Fruit fly (Drosophila melanogaster): Measurements from ENCODE around the gene Galk.

The Galk gene

DNA sequence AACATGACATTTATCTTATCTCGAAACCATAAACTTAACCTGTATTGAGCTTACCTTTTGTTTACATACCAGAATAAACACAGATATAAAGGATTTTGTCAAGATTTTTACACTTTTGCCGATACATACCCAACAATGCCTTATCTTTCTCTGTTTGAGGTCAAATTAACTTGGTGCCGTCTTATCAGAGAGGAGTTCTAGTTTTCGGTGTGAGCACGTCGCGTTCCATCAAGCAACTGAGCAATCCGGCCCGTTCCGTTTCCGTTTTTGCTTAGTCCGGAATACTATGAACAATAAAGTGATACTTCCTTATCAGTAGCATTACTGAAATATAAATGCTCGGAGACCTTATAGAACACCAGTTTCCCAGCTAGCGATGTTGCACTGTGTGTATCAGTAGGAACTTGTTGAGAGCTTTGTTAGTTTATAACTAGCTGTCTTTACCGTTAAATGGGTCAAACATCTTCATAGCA is at the start of gene Galk:
Gene Galk, minus strand, starts transcription at position 244 of the 473 bp plus-strand sequence.
- no peak for TF ChIP-seq ttk (optimal IDR thresholded peaks at IDR 0.05)

DNA sequence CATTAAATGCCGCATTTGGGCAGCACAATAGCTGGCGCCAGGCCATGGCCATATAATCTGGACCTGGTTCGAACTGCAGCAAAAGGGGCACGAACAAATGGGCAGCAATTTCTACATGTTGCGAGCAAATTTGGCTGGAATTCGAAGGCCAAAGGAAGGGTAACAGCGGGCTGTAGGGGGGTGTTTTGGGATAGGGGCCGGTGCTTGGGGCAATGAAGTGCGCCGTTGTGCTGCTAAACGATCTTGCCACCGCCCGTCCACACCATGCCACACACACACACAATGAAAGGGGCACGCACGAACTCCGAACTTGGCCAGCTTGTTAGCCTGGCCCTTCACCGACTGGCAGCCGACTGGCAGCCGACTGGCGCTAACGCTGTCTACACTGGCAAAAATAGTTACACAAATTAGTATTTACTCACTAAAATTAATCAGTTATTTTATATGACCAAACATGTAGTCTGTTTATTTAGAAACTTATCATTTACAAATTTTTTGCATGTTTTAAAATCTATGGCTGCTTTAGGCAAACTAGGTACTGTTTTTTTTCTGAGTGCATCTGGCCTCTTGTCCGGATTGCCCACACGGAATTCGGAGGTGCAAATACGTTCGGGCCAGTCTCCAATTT is 48.2 kb upstream of the Galk start:
- TF ChIP-seq Myc (optimal IDR thresholded peaks at IDR 0.05) (no peak), Sin3A (optimal IDR thresholded peaks at IDR 0.05) (no peak), ttk (optimal IDR thresholded peaks at IDR 0.05) (no peak), insv (optimal IDR thresholded peaks at IDR 0.05) (no peak), h (optimal IDR thresholded peaks at IDR 0.05) (no peak), psq (optimal IDR thresholded peaks at IDR 0.05) (no peak)

dm6 chr3L:9033537-9033936 is 47.6 kb upstream of the Galk start:
- TF ChIP-seq psq (optimal IDR thresholded peaks at IDR 0.05), result no peak
- TF ChIP-seq insv (optimal IDR thresholded peaks at IDR 0.05), result no peak
- no peak for TF ChIP-seq h (optimal IDR thresholded peaks at IDR 0.05)

DNA sequence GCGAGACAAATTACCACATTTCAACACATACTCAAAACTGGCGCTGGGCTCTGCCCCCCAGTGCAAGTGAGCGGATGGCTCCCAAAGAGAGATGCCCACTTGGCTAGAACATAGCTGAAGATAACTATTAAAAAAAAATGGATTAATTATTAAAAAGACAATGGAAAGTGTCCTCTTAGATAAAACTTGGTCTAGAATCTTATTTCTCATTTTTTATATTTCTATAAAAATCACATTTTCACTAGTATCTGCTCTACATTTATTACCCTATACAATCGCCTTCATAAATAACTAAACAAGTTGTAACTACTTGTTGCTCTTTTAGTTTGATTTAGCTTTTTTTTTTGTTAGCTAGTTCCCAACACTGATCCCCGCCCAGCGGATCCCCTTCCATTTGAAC is 47.0 kb upstream of the Galk start:
- no peak for TF ChIP-seq ttk (optimal IDR thresholded peaks at IDR 0.05)
- no peak for TF ChIP-seq h (optimal IDR thresholded peaks at IDR 0.05)
- no peak for TF ChIP-seq insv (optimal IDR thresholded peaks at IDR 0.05)
- TF ChIP-seq Myc (optimal IDR thresholded peaks at IDR 0.05), result no peak
- no peak for TF ChIP-seq Sin3A (optimal IDR thresholded peaks at IDR 0.05)
- TF ChIP-seq psq (optimal IDR thresholded peaks at IDR 0.05), result no peak

dm6 chr3L:9029183-9029789 is 43.4 kb upstream of the Galk start:
- TF ChIP-seq ttk (optimal IDR thresholded peaks at IDR 0.05), result no peak
- TF ChIP-seq psq (optimal IDR thresholded peaks at IDR 0.05), result no peak
- no peak for TF ChIP-seq insv (optimal IDR thresholded peaks at IDR 0.05)
- no peak for TF ChIP-seq Sin3A (optimal IDR thresholded peaks at IDR 0.05)
- TF ChIP-seq h (optimal IDR thresholded peaks at IDR 0.05), result no peak
- TF ChIP-seq Myc (optimal IDR thresholded peaks at IDR 0.05), result no peak

DNA sequence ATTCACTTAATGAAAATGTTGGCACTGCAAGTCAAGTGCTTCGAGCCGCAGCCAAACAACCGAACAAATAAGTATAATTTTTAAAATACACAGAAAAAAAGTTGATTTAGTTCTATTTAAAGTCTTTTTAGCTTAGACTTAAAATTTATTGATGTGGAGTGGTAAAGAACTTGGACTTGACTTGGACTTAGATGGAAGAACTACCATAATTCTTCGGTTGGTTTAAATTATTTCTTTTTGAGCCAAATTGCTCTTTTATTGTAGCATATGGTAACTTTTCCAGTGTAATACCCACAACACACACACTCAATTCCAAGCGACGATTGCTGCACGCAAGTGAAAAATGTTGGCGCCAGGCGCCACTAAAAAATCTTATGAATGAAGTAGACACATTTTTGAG is 42.2 kb upstream of the Galk start:
- TF ChIP-seq Myc (optimal IDR thresholded peaks at IDR 0.05), result no peak
- TF ChIP-seq insv (optimal IDR thresholded peaks at IDR 0.05), result no peak
- no peak for TF ChIP-seq Sin3A (optimal IDR thresholded peaks at IDR 0.05)
- no peak for TF ChIP-seq h (optimal IDR thresholded peaks at IDR 0.05)
- TF ChIP-seq ttk (optimal IDR thresholded peaks at IDR 0.05), result no peak
- no peak for TF ChIP-seq psq (optimal IDR thresholded peaks at IDR 0.05)

dm6 chr3L:9027122-9027696 is 41.3 kb upstream of the Galk start:
- no peak for TF ChIP-seq Myc (optimal IDR thresholded peaks at IDR 0.05)
- no peak for TF ChIP-seq h (optimal IDR thresholded peaks at IDR 0.05)
- TF ChIP-seq psq (optimal IDR thresholded peaks at IDR 0.05), result no peak
- no peak for TF ChIP-seq Sin3A (optimal IDR thresholded peaks at IDR 0.05)
- TF ChIP-seq ttk (optimal IDR thresholded peaks at IDR 0.05), result no peak
- TF ChIP-seq insv (optimal IDR thresholded peaks at IDR 0.05), result no peak

DNA sequence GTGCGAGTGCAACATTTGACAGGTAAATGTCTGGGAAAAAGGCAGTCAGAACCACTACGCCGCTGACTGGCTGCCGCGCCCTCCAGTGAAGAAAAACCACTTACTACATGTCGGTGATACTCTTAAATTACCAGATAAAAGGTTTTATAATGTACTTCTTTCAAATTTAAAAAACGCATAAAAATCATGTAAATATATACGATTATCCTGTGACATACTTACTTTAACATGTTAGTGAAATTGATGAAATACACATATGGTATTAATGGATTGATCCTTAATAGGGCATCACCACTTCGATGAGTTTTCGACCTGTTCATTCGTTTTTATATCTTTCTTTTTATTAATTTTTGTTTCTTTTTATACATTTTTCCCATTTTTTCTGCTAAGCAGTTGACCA is 40.7 kb upstream of the Galk start:
- no peak for TF ChIP-seq psq (optimal IDR thresholded peaks at IDR 0.05)
- no peak for TF ChIP-seq ttk (optimal IDR thresholded peaks at IDR 0.05)
- no peak for TF ChIP-seq h (optimal IDR thresholded peaks at IDR 0.05)
- no peak for TF ChIP-seq Sin3A (optimal IDR thresholded peaks at IDR 0.05)
- TF ChIP-seq Myc (optimal IDR thresholded peaks at IDR 0.05), result no peak
- no peak for TF ChIP-seq insv (optimal IDR thresholded peaks at IDR 0.05)

- TF ChIP-seq psq (optimal IDR thresholded peaks at IDR 0.05), result no peak
- no peak for TF ChIP-seq Myc (optimal IDR thresholded peaks at IDR 0.05)
- no peak for TF ChIP-seq insv (optimal IDR thresholded peaks at IDR 0.05)
These were observed 39.8 kb upstream of the Galk start for dm6 chr3L:9025680-9026079.

DNA sequence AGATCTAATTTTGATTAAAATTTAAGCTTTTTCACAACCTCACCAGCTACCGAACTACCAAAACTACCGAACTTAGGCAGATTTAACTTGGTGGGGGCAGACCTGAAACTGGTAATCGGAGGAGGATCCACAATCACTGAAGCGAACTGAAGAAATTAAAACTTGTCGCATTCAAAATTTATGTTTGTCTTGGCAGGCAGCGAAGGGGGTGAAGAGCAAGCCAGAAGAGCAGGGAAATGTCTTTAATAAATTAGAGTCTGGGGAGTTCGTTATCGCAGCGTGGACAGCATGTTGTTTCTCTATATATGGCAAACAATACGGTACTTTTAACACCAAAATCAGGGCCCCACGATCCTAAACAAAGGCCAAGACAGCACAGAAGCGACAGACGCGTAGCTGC is 39.3 kb upstream of the Galk start:
- TF ChIP-seq ttk (optimal IDR thresholded peaks at IDR 0.05) (no peak), insv (optimal IDR thresholded peaks at IDR 0.05) (no peak), h (optimal IDR thresholded peaks at IDR 0.05) (no peak), Myc (optimal IDR thresholded peaks at IDR 0.05) (no peak), Sin3A (optimal IDR thresholded peaks at IDR 0.05) (no peak), psq (optimal IDR thresholded peaks at IDR 0.05) (no peak)

dm6 chr3L:9024741-9025140 is 38.9 kb upstream of the Galk start:
- TF ChIP-seq insv (optimal IDR thresholded peaks at IDR 0.05) (no peak), psq (optimal IDR thresholded peaks at IDR 0.05) (no peak)

DNA sequence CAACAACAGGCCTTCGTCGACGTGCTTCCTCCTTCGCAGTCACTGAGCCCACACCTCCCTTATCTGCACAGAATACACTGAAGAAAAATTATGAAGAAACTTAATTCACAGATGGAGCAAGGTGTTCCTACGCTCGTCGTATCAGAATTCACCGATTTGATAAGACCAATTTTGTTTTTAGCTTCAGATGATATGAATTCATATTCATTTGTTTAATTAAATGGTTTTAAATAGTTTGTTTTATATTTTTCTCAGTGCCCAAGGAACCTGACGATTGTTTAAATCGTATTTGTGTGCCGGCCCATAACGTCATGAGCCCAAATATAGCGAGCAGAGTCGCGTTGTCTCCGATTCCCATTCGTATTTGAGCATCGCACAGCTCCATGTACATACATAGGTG is 37.7 kb upstream of the Galk start:
- no peak for TF ChIP-seq Sin3A (optimal IDR thresholded peaks at IDR 0.05)
- no peak for TF ChIP-seq Myc (optimal IDR thresholded peaks at IDR 0.05)
- TF ChIP-seq ttk (optimal IDR thresholded peaks at IDR 0.05), result no peak
- no peak for TF ChIP-seq h (optimal IDR thresholded peaks at IDR 0.05)

Measured in Kc167 (cell line).